Fruit fly (Drosophila melanogaster): ENCODE measurements around the gene CkIalpha.

CkIalpha gene

DNA sequence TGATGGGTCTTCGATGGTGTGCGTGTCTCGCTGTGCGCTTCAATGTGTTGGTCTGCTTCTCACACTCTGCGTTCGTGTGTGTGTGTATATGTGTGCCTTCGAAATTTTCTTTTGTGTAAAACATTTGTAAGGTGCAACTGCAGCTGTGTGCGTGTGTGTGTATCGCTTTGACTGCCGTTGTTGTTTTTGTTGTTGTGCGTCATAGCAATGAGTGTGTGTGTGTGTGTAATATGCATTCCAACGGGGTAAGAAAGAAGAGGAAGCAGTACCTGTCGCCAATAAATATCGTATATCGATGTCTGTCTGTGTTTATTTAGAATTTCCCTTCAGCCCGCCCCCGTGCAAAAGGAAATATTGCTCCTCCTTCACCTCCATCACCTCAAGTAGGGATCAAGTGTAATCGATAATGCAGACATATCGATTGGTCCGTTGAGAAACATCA is 883 bp downstream of the CkIalpha start (continued):
- TF ChIP-seq caup (GFP tag; optimal IDR thresholded peaks at IDR 0.05; ENCODE audit: severe bottlenecking) (no peak), NK7.1 (GFP tag; optimal IDR thresholded peaks at IDR 0.05) (no peak), D19B (GFP tag; optimal IDR thresholded peaks at IDR 0.05) (no peak), mam (GFP tag; optimal IDR thresholded peaks at IDR 0.05) (no peak), CG11456 (GFP tag; IDR thresholded peaks at IDR 0.05) (no peak), Bteb2 (GFP tag; optimal IDR thresholded peaks at IDR 0.05) (no peak), zf30C (GFP tag; optimal IDR thresholded peaks at IDR 0.05) (no peak), p53 (GFP tag; optimal IDR thresholded peaks at IDR 0.05) (no peak), Blimp-1 (GFP tag; optimal IDR thresholded peaks at IDR 0.05) (peak; percentile 4), CG13296 (GFP tag; optimal IDR thresholded peaks at IDR 0.05) (no peak), slp2 (GFP tag; optimal IDR thresholded peaks at IDR 0.05) (no peak), CG8359 (GFP tag; optimal IDR thresholded peaks at IDR 0.05; ENCODE audit: borderline replicate concordance) (no peak), cato (GFP tag; optimal IDR thresholded peaks at IDR 0.05; ENCODE audit: borderline replicate concordance) (no peak), TFAM (GFP tag; optimal IDR thresholded peaks at IDR 0.05) (no peak), CG30431 (GFP tag; optimal IDR thresholded peaks at IDR 0.05) (no peak), lbe (GFP tag; optimal IDR thresholded peaks at IDR 0.05) (peak; percentile 17), CG1529 (GFP tag; optimal IDR thresholded peaks at IDR 0.05) (no peak), Rfx (GFP tag; IDR thresholded peaks at IDR 0.05) (no peak), Jarid2 (GFP tag; optimal IDR thresholded peaks at IDR 0.05) (no peak), CG1233 (GFP tag; optimal IDR thresholded peaks at IDR 0.05) (no peak), Oli (tag; optimal IDR thresholded peaks at IDR 0.05) (no peak), rib (GFP tag; IDR thresholded peaks at IDR 0.05) (peak; percentile 43; the same call in 1 of the 2 replicates), CG13123 (GFP tag; optimal IDR thresholded peaks at IDR 0.05) (no peak), CG17361 (GFP tag; IDR thresholded peaks at IDR 0.05) (no peak), CG2120 (GFP tag; optimal IDR thresholded peaks at IDR 0.05) (no peak), CG16779 (GFP tag; IDR thresholded peaks at IDR 0.05) (no peak), CG4707 (GFP tag; optimal IDR thresholded peaks at IDR 0.05) (no peak), Hr39 (optimal IDR thresholded peaks at IDR 0.05) (no peak), cad (GFP tag; optimal IDR thresholded peaks at IDR 0.05) (no peak), btn (GFP tag; optimal IDR thresholded peaks at IDR 0.05) (no peak), CG18011 (GFP tag; optimal IDR thresholded peaks at IDR 0.05) (no peak), mirr (GFP tag; optimal IDR thresholded peaks at IDR 0.05) (peak; percentile 31), ranshi (GFP tag; IDR thresholded peaks at IDR 0.05) (no peak), Lhr (GFP tag; optimal IDR thresholded peaks at IDR 0.05) (no peak), Gug (GFP tag; IDR thresholded peaks at IDR 0.05) (no peak), corto (GFP tag; optimal IDR thresholded peaks at IDR 0.05) (no peak), CG17359 (tag; optimal IDR thresholded peaks at IDR 0.05) (no peak), Hmr (GFP tag; optimal IDR thresholded peaks at IDR 0.05) (no peak), schlank (tag; optimal IDR thresholded peaks at IDR 0.05) (no peak), sr (GFP tag; IDR thresholded peaks at IDR 0.05) (no peak), unpg (GFP tag; optimal IDR thresholded peaks at IDR 0.05) (no peak), H15 (GFP tag; IDR thresholded peaks at IDR 0.05) (no peak), CG2129 (GFP tag; IDR thresholded peaks at IDR 0.05; ENCODE audit: partially characterized antibody) (no peak), Ssrp (tag; optimal IDR thresholded peaks at IDR 0.05) (no peak), grn (GFP tag; optimal IDR thresholded peaks at IDR 0.05) (no peak), stc (GFP tag; IDR thresholded peaks at IDR 0.05) (no peak), CG1602 (GFP tag; optimal IDR thresholded peaks at IDR 0.05) (no peak), toy (GFP tag; IDR thresholded peaks at IDR 0.05) (no peak), nom (GFP tag; optimal IDR thresholded peaks at IDR 0.05) (peak; percentile 25), Drgx (GFP tag; IDR thresholded peaks at IDR 0.05) (0 out of 2 replicates have a peak, but pooled peaks have one; percentile 14), CG13287 (GFP tag; IDR thresholded peaks at IDR 0.05; ENCODE audit: partially characterized antibody) (no peak; the same call in 1 of the 2 replicates), Spps (tag; optimal IDR thresholded peaks at IDR 0.05) (no peak)

Data from whole organism, embryonic.